Worm (Caenorhabditis elegans): Measurements from ENCODE around the gene ZK945.7.

- TF ChIP-seq hlh-8 (tag; optimal IDR thresholded peaks at IDR 0.05): no peak
- no peak for TF ChIP-seq nhr-232 (tag; optimal IDR thresholded peaks at IDR 0.05)
- TF ChIP-seq nhr-11 (tag; optimal IDR thresholded peaks at IDR 0.05): no peak
- TF ChIP-seq elt-4 (tag; optimal IDR thresholded peaks at IDR 0.05): no peak
- TF ChIP-seq pros-1 (tag; optimal IDR thresholded peaks at IDR 0.05): no peak
- no peak for TF ChIP-seq fkh-10 (GFP tag; optimal IDR thresholded peaks at IDR 0.05)
- no peak for TF ChIP-seq unc-55 (GFP tag; optimal IDR thresholded peaks at IDR 0.05)
- no peak for TF ChIP-seq npax-4 (tag; optimal IDR thresholded peaks at IDR 0.05)
Observed at ce11 chrII:10108377-10108776, at the start of gene ZK945.7, which contains the start of gene ZK945.8.
